Worm (Caenorhabditis elegans): ENCODE measurements around the gene T13F2.4.

The T13F2.4 gene

ce11 chrIV:9770798-9771197 is 18.8 kb upstream of the T13F2.4 start:
- TF ChIP-seq pes-1 (GFP tag; IDR thresholded peaks at IDR 0.05) (no peak), flt-1 (GFP tag; IDR thresholded peaks at IDR 0.05) (no peak), ceh-36 (tag; optimal IDR thresholded peaks at IDR 0.05) (no peak), sea-1 (GFP tag; conservative IDR thresholded peaks at IDR 0.05) (no peak), ets-7 (tag; optimal IDR thresholded peaks at IDR 0.05) (no peak), tra-4 (tag; optimal IDR thresholded peaks at IDR 0.05) (no peak), scrt-1 (GFP tag; IDR thresholded peaks at IDR 0.05) (no peak), aly-1 (tag; optimal IDR thresholded peaks at IDR 0.05) (no peak), hmg-4 (GFP tag; optimal IDR thresholded peaks at IDR 0.05) (no peak), F13C5.2 (tag; optimal IDR thresholded peaks at IDR 0.05) (no peak), tbx-37 (GFP tag; conservative IDR thresholded peaks at IDR 0.05) (no peak)

ce11 chrIV:9772096-9772720 is 17.4 kb upstream of the T13F2.4 start, which contains the start of gene cav-1:
TSS of gene cav-1 (plus strand) at chrIV:9772510.
- TF ChIP-seq hmbx-1 (tag; optimal IDR thresholded peaks at IDR 0.05) = no peak
- peak; percentile 7 for TF ChIP-seq F13C5.2 (tag; optimal IDR thresholded peaks at IDR 0.05)
- no peak for TF ChIP-seq tbx-11 (GFP tag; IDR thresholded peaks at IDR 0.05)
- TF ChIP-seq ets-7 (tag; optimal IDR thresholded peaks at IDR 0.05) = no peak
- TF ChIP-seq ceh-36 (tag; optimal IDR thresholded peaks at IDR 0.05) = peak; percentile 14
- peak; percentile 49; the same call in 1 of the 2 replicates for TF ChIP-seq pes-1 (GFP tag; IDR thresholded peaks at IDR 0.05)
- no peak for TF ChIP-seq tbx-37 (GFP tag; conservative IDR thresholded peaks at IDR 0.05)
- no peak for TF ChIP-seq ceh-13 (GFP tag; optimal IDR thresholded peaks at IDR 0.05)
- no peak for TF ChIP-seq scrt-1 (GFP tag; IDR thresholded peaks at IDR 0.05)
- peak; percentile 14 for TF ChIP-seq B0310.2 (tag; optimal IDR thresholded peaks at IDR 0.05)
- no peak for TF ChIP-seq flt-1 (GFP tag; IDR thresholded peaks at IDR 0.05)
- no peak for TF ChIP-seq hnd-1 (tag; optimal IDR thresholded peaks at IDR 0.05)
- peak; percentile 29 for TF ChIP-seq aly-1 (tag; optimal IDR thresholded peaks at IDR 0.05)
- TF ChIP-seq hmg-4 (GFP tag; optimal IDR thresholded peaks at IDR 0.05) = peak; percentile 22
- peak; percentile 97 for TF ChIP-seq ama-1 (optimal IDR thresholded peaks at IDR 0.05)
- 0 out of 2 replicates have a peak, but pooled peaks have one; percentile 60 for TF ChIP-seq sea-1 (GFP tag; conservative IDR thresholded peaks at IDR 0.05)
- TF ChIP-seq tra-4 (tag; optimal IDR thresholded peaks at IDR 0.05) = peak; percentile 7

ce11 chrIV:9773441-9773840 is 16.2 kb upstream of the T13F2.4 start:
- TF ChIP-seq ets-7 (tag; optimal IDR thresholded peaks at IDR 0.05) (no peak), flt-1 (GFP tag; IDR thresholded peaks at IDR 0.05) (no peak), B0310.2 (tag; optimal IDR thresholded peaks at IDR 0.05) (no peak), tbx-37 (GFP tag; conservative IDR thresholded peaks at IDR 0.05) (no peak), hmbx-1 (tag; optimal IDR thresholded peaks at IDR 0.05) (no peak), hmg-4 (GFP tag; optimal IDR thresholded peaks at IDR 0.05) (no peak), scrt-1 (GFP tag; IDR thresholded peaks at IDR 0.05) (no peak), hnd-1 (tag; optimal IDR thresholded peaks at IDR 0.05) (no peak), ama-1 (optimal IDR thresholded peaks at IDR 0.05) (no peak), sea-1 (GFP tag; conservative IDR thresholded peaks at IDR 0.05) (peak; percentile 30; the same call in 1 of the 2 replicates), ceh-36 (tag; optimal IDR thresholded peaks at IDR 0.05) (peak; percentile 42), aly-1 (tag; optimal IDR thresholded peaks at IDR 0.05) (no peak), tbx-11 (GFP tag; IDR thresholded peaks at IDR 0.05) (no peak), tra-4 (tag; optimal IDR thresholded peaks at IDR 0.05) (peak; percentile 33), ceh-13 (GFP tag; optimal IDR thresholded peaks at IDR 0.05) (peak; percentile 8), pes-1 (GFP tag; IDR thresholded peaks at IDR 0.05) (peak; percentile 27; the same call in 1 of the 2 replicates), F13C5.2 (tag; optimal IDR thresholded peaks at IDR 0.05) (no peak)

ce11 chrIV:9777535-9777934 is 12.1 kb upstream of the T13F2.4 start, which contains the start of gene sna-2:
TSS of gene sna-2 (minus strand) at chrIV:9777634.
- TF ChIP-seq tbx-11 (GFP tag; IDR thresholded peaks at IDR 0.05) (no peak), flt-1 (GFP tag; IDR thresholded peaks at IDR 0.05) (no peak), tbx-37 (GFP tag; conservative IDR thresholded peaks at IDR 0.05) (peak; percentile 68)

- no peak for TF ChIP-seq hmbx-1 (tag; optimal IDR thresholded peaks at IDR 0.05)
- TF ChIP-seq hmg-4 (GFP tag; optimal IDR thresholded peaks at IDR 0.05) = no peak
- TF ChIP-seq pes-1 (GFP tag; IDR thresholded peaks at IDR 0.05) = no peak
- no peak for TF ChIP-seq ceh-13 (GFP tag; optimal IDR thresholded peaks at IDR 0.05)
- no peak for TF ChIP-seq scrt-1 (GFP tag; IDR thresholded peaks at IDR 0.05)
- no peak for TF ChIP-seq ama-1 (optimal IDR thresholded peaks at IDR 0.05)
- TF ChIP-seq hnd-1 (tag; optimal IDR thresholded peaks at IDR 0.05) = no peak
- TF ChIP-seq flt-1 (GFP tag; IDR thresholded peaks at IDR 0.05) = no peak
- TF ChIP-seq ets-7 (tag; optimal IDR thresholded peaks at IDR 0.05) = no peak
- no peak for TF ChIP-seq sea-1 (GFP tag; conservative IDR thresholded peaks at IDR 0.05)
- no peak for TF ChIP-seq aly-1 (tag; optimal IDR thresholded peaks at IDR 0.05)
- TF ChIP-seq F13C5.2 (tag; optimal IDR thresholded peaks at IDR 0.05) = no peak
- TF ChIP-seq B0310.2 (tag; optimal IDR thresholded peaks at IDR 0.05) = no peak
These were observed 11.6 kb upstream of the T13F2.4 start, which contains the start of gene T13F2.6 for ce11 chrIV:9778016-9778415. TSS of gene T13F2.6 (plus strand) at chrIV:9778321.

ce11 chrIV:9784689-9785088 is 4.9 kb upstream of the T13F2.4 start, which contains the start of gene sre-4:
TSS of gene sre-4 (minus strand) at chrIV:9784789.
- no peak for TF ChIP-seq ceh-13 (GFP tag; optimal IDR thresholded peaks at IDR 0.05)
- no peak for TF ChIP-seq tra-4 (tag; optimal IDR thresholded peaks at IDR 0.05)
- TF ChIP-seq hnd-1 (tag; optimal IDR thresholded peaks at IDR 0.05) = no peak
- no peak for TF ChIP-seq pes-1 (GFP tag; IDR thresholded peaks at IDR 0.05)
- TF ChIP-seq hmbx-1 (tag; optimal IDR thresholded peaks at IDR 0.05) = no peak
- TF ChIP-seq tbx-11 (GFP tag; IDR thresholded peaks at IDR 0.05) = no peak
- no peak for TF ChIP-seq hmg-4 (GFP tag; optimal IDR thresholded peaks at IDR 0.05)
- no peak for TF ChIP-seq flt-1 (GFP tag; IDR thresholded peaks at IDR 0.05)
- no peak for TF ChIP-seq tbx-37 (GFP tag; conservative IDR thresholded peaks at IDR 0.05)
- TF ChIP-seq ets-7 (tag; optimal IDR thresholded peaks at IDR 0.05) = no peak
- no peak for TF ChIP-seq F13C5.2 (tag; optimal IDR thresholded peaks at IDR 0.05)

- TF ChIP-seq flt-1 (GFP tag; IDR thresholded peaks at IDR 0.05) = no peak
- no peak for TF ChIP-seq sea-1 (GFP tag; conservative IDR thresholded peaks at IDR 0.05)
- no peak for TF ChIP-seq pes-1 (GFP tag; IDR thresholded peaks at IDR 0.05)
- TF ChIP-seq ceh-13 (GFP tag; optimal IDR thresholded peaks at IDR 0.05) = no peak
- TF ChIP-seq scrt-1 (GFP tag; IDR thresholded peaks at IDR 0.05) = no peak
- no peak for TF ChIP-seq hmg-4 (GFP tag; optimal IDR thresholded peaks at IDR 0.05)
- TF ChIP-seq B0310.2 (tag; optimal IDR thresholded peaks at IDR 0.05) = no peak
- TF ChIP-seq ets-7 (tag; optimal IDR thresholded peaks at IDR 0.05) = no peak
- no peak for TF ChIP-seq aly-1 (tag; optimal IDR thresholded peaks at IDR 0.05)
- no peak for TF ChIP-seq tbx-37 (GFP tag; conservative IDR thresholded peaks at IDR 0.05)
- TF ChIP-seq F13C5.2 (tag; optimal IDR thresholded peaks at IDR 0.05) = no peak
- no peak for TF ChIP-seq ceh-36 (tag; optimal IDR thresholded peaks at IDR 0.05)
- no peak for TF ChIP-seq tbx-11 (GFP tag; IDR thresholded peaks at IDR 0.05)
- TF ChIP-seq tra-4 (tag; optimal IDR thresholded peaks at IDR 0.05) = no peak
- no peak for TF ChIP-seq hnd-1 (tag; optimal IDR thresholded peaks at IDR 0.05)
- no peak for TF ChIP-seq ama-1 (optimal IDR thresholded peaks at IDR 0.05)
- no peak for TF ChIP-seq hmbx-1 (tag; optimal IDR thresholded peaks at IDR 0.05)
These were observed 1.1 kb downstream of the T13F2.4 start for ce11 chrIV:9790708-9791107.
